Fruit fly (Drosophila melanogaster) whole organism, embryonic: ENCODE results near the gene MED22.

Experiments used
- C15 ChIP-seq: fragments of 200-800 bp; sonication (Bioruptor generic); IDR thresholded peaks from 3 replicates; pipeline ENCODE4 v1.3.6; 2022; ENCODE audit warnings: missing biosample characterization, missing genetic modification characterization
- CG10147 ChIP-seq: fragments of 200-800 bp; sonication (Bioruptor generic); optimal IDR thresholded peaks from 2 replicates; lab custom pipeline; 2019; ENCODE audit warnings: missing biosample characterization, mild to moderate bottlenecking, missing genetic modification characterization, moderate library complexity
- CG10565 ChIP-seq: fragments of 200-800 bp; sonication (Bioruptor generic); optimal IDR thresholded peaks from 3 replicates; lab custom pipeline; 2016; ENCODE audit warnings: missing biosample characterization, mild to moderate bottlenecking, missing genetic modification characterization
- CG11093 ChIP-seq: fragments of 200-800 bp; sonication (Bioruptor generic); IDR thresholded peaks from 3 replicates; pipeline ENCODE4 v1.3.6; 2022; ENCODE audit warnings: missing biosample characterization, missing genetic modification characterization
- CG11398 ChIP-seq: fragments of 200-800 bp; sonication (Bioruptor generic); optimal IDR thresholded peaks from 2 replicates; lab custom pipeline; 2016; ENCODE audit warnings: missing biosample characterization, missing genetic modification characterization
- CG11504 ChIP-seq: fragments of 200-800 bp; sonication (Bioruptor generic); optimal IDR thresholded peaks from 3 replicates; lab custom pipeline; 2019; ENCODE audit warnings: missing biosample characterization, mild to moderate bottlenecking, missing genetic modification characterization, moderate library complexity
- CG11696 ChIP-seq: fragments of 200-800 bp; sonication (Bioruptor generic); IDR thresholded peaks from 2 replicates; pipeline ENCODE4 v1.3.6; 2022; ENCODE audit warnings: missing biosample characterization, missing genetic modification characterization
- CG11723 ChIP-seq: fragments of 200-800 bp; sonication (Bioruptor generic); optimal IDR thresholded peaks from 2 replicates; lab custom pipeline; 2017; ENCODE audit warnings: missing biosample characterization, mild to moderate bottlenecking, missing genetic modification characterization
- CG12299 ChIP-seq: fragments of 200-800 bp; sonication (Bioruptor generic); optimal IDR thresholded peaks from 2 replicates; lab custom pipeline; 2018; ENCODE audit warnings: missing biosample characterization, mild to moderate bottlenecking, missing genetic modification characterization
- CG13424 ChIP-seq: fragments of 200-800 bp; sonication (Bioruptor generic); optimal IDR thresholded peaks from 2 replicates; lab custom pipeline; 2019; ENCODE audit warnings: missing biosample characterization, mild to moderate bottlenecking, missing genetic modification characterization, moderate library complexity
- CG14014 ChIP-seq: fragments of 200-800 bp; sonication (Bioruptor generic); IDR thresholded peaks from 2 replicates; pipeline ENCODE4 v1.3.6; 2022; ENCODE audit warnings: missing biosample characterization, missing genetic modification characterization
- CG1647 ChIP-seq: fragments of 200-800 bp; sonication (Bioruptor generic); optimal IDR thresholded peaks from 3 replicates; lab custom pipeline; 2016; ENCODE audit warnings: missing biosample characterization, missing genetic modification characterization
- CG17186 ChIP-seq: fragments of 200-800 bp; sonication (Bioruptor generic); optimal IDR thresholded peaks from 3 replicates; lab custom pipeline; 2017; ENCODE audit warnings: missing biosample characterization, missing genetic modification reagents, missing genetic modification characterization
- CG17829 ChIP-seq: fragments of 200-800 bp; optimal IDR thresholded peaks from 2 replicates; lab custom pipeline; 2019; ENCODE audit warnings: missing biosample characterization, mild to moderate bottlenecking, missing genetic modification characterization, moderate library complexity
- CG18262 ChIP-seq: fragments of 200-800 bp; optimal IDR thresholded peaks from 3 replicates; lab custom pipeline; 2019; ENCODE audit warnings: missing biosample characterization, mild to moderate bottlenecking, missing genetic modification characterization, moderate library complexity
- CG2678 ChIP-seq: fragments of 200-800 bp; sonication (Bioruptor generic); optimal IDR thresholded peaks from 3 replicates; lab custom pipeline; 2019; ENCODE audit warnings: missing biosample characterization, mild to moderate bottlenecking, missing genetic modification characterization, moderate library complexity
- CG30020 ChIP-seq: fragments of 200-800 bp; optimal IDR thresholded peaks from 2 replicates; lab custom pipeline; 2019; ENCODE audit warnings: missing biosample characterization, mild to moderate bottlenecking, missing genetic modification characterization, moderate library complexity
- CG31441 ChIP-seq: fragments of 200-800 bp; sonication (Bioruptor generic); IDR thresholded peaks from 2 replicates; pipeline ENCODE4 v1.3.6; 2022; ENCODE audit warnings: missing biosample characterization, missing genetic modification characterization
- CG33557 ChIP-seq: fragments of 200-800 bp; sonication (Bioruptor generic); optimal IDR thresholded peaks from 2 replicates; lab custom pipeline; 2019; ENCODE audit warnings: missing biosample characterization, mild to moderate bottlenecking, missing genetic modification characterization, moderate library complexity
- CG34422 ChIP-seq: fragments of 200-800 bp; sonication (Bioruptor generic); IDR thresholded peaks from 3 replicates; pipeline ENCODE4 v1.3.6; 2022; ENCODE audit warnings: missing biosample characterization, missing genetic modification characterization
- CG3847 ChIP-seq: fragments of 200-800 bp; sonication (Bioruptor generic); IDR thresholded peaks from 2 replicates; pipeline ENCODE4 v1.3.6; 2022; ENCODE audit warnings: missing biosample characterization, missing genetic modification characterization
- CG42726 ChIP-seq: fragments of 200-800 bp; sonication (Bioruptor generic); IDR thresholded peaks from 2 replicates; pipeline ENCODE4 v1.3.6; 2022; ENCODE audit warnings: missing biosample characterization, missing genetic modification characterization; ENCODE audit not compliant: partially characterized antibody
- CG9437 ChIP-seq: fragments of 200-800 bp; sonication (Bioruptor generic); optimal IDR thresholded peaks from 2 replicates; lab custom pipeline; 2018; ENCODE audit warnings: missing biosample characterization, mild to moderate bottlenecking, missing genetic modification characterization
- Camta ChIP-seq: fragments of 200-800 bp; sonication (Bioruptor generic); optimal IDR thresholded peaks from 2 replicates; lab custom pipeline; 2016; ENCODE audit warnings: missing biosample characterization, missing genetic modification characterization
- Elba2 ChIP-seq: fragments of 200-800 bp; sonication (Bioruptor generic); optimal IDR thresholded peaks from 3 replicates; lab custom pipeline; 2016; ENCODE audit warnings: missing biosample characterization, missing genetic modification characterization
- HmgZ ChIP-seq: fragments of 200-800 bp; sonication (Bioruptor generic); optimal IDR thresholded peaks from 2 replicates; lab custom pipeline; 2018; ENCODE audit warnings: missing biosample characterization, mild to moderate bottlenecking, missing genetic modification characterization
- Hsf ChIP-seq: fragments of 200-800 bp; sonication (Bioruptor generic); optimal IDR thresholded peaks from 3 replicates; lab custom pipeline; 2016; ENCODE audit warnings: missing biosample characterization, missing genetic modification characterization
- Jarid2 ChIP-seq: fragments of 200-800 bp; sonication (Bioruptor generic); optimal IDR thresholded peaks from 3 replicates; lab custom pipeline; 2017; ENCODE audit warnings: mild to moderate bottlenecking, missing biosample characterization, missing genetic modification reagents, missing genetic modification characterization
- MBD-R2 ChIP-seq: fragments of 200-800 bp; sonication (Bioruptor generic); IDR thresholded peaks from 2 replicates; pipeline ENCODE4 v1.3.6; 2022; ENCODE audit warnings: missing biosample characterization, missing genetic modification characterization
- MTF-1 ChIP-seq: fragments of 200-800 bp; sonication (Bioruptor generic); optimal IDR thresholded peaks from 2 replicates; lab custom pipeline; 2018; ENCODE audit warnings: missing biosample characterization, mild to moderate bottlenecking, missing genetic modification characterization, borderline replicate concordance
- Nf-YA ChIP-seq: fragments of 200-800 bp; sonication (Bioruptor generic); IDR thresholded peaks from 2 replicates; pipeline ENCODE4 v1.3.6; 2022; ENCODE audit warnings: missing biosample characterization, missing genetic modification characterization
- Scr ChIP-seq: fragments of 200-800 bp; sonication (Bioruptor generic); IDR thresholded peaks from 2 replicates; pipeline ENCODE4 v1.3.6; 2022; ENCODE audit warnings: missing biosample characterization, missing genetic modification characterization; ENCODE audit not compliant: partially characterized antibody
- Usf ChIP-seq: fragments of 200-800 bp; sonication (Bioruptor generic); optimal IDR thresholded peaks from 2 replicates; lab custom pipeline; 2017; ENCODE audit warnings: missing genotype, missing biosample characterization, missing genetic modification characterization
- ap ChIP-seq: fragments of 200-800 bp; sonication (Bioruptor generic); IDR thresholded peaks from 2 replicates; pipeline ENCODE4 v1.3.6; 2022; ENCODE audit warnings: missing biosample characterization, missing genetic modification characterization
- chm ChIP-seq: fragments of 200-800 bp; sonication (Bioruptor generic); IDR thresholded peaks from 2 replicates; pipeline ENCODE4 v1.3.6; 2022; ENCODE audit warnings: missing biosample characterization, missing genetic modification characterization
- ci ChIP-seq: fragments of 200-800 bp; sonication (Bioruptor generic); IDR thresholded peaks from 3 replicates; pipeline ENCODE4 v1.3.6; 2022; ENCODE audit warnings: missing biosample characterization, missing genetic modification characterization
- cwo ChIP-seq: fragments of 200-800 bp; sonication (Bioruptor generic); optimal IDR thresholded peaks from 3 replicates; lab custom pipeline; 2017; ENCODE audit warnings: missing biosample characterization, missing genetic modification characterization, mild to moderate bottlenecking, moderate library complexity, missing genetic modification reagents
- dm ChIP-seq: fragments of 200-800 bp; sonication (Bioruptor generic); optimal IDR thresholded peaks from 3 replicates; lab custom pipeline; 2016; ENCODE audit warnings: missing biosample characterization, missing genetic modification characterization
- dmrt11E ChIP-seq: fragments of 200-800 bp; sonication (Bioruptor generic); optimal IDR thresholded peaks from 3 replicates; lab custom pipeline; 2018; ENCODE audit warnings: missing biosample characterization, mild to moderate bottlenecking, missing genetic modification characterization, moderate library complexity
- gsb ChIP-seq: fragments of 200-800 bp; sonication (Bioruptor generic); IDR thresholded peaks from 2 replicates; pipeline ENCODE4 v1.3.6; 2022; ENCODE audit warnings: missing biosample characterization, missing genetic modification characterization
- nau ChIP-seq: fragments of 200-800 bp; sonication (Bioruptor generic); optimal IDR thresholded peaks from 3 replicates; lab custom pipeline; 2017; ENCODE audit warnings: missing biosample characterization, mild to moderate bottlenecking, missing genetic modification characterization, missing genetic modification reagents
- nerfin-1 ChIP-seq: fragments of 200-800 bp; sonication (Bioruptor generic); optimal IDR thresholded peaks from 3 replicates; lab custom pipeline; 2019; ENCODE audit warnings: missing biosample characterization, mild to moderate bottlenecking, missing genetic modification characterization, moderate library complexity
- pum ChIP-seq: fragments of 200-800 bp; sonication (Bioruptor generic); optimal IDR thresholded peaks from 2 replicates; lab custom pipeline; 2016; ENCODE audit warnings: missing biosample characterization, missing genetic modification characterization
- rib ChIP-seq: fragments of 200-800 bp; sonication (Bioruptor generic); IDR thresholded peaks from 2 replicates; pipeline ENCODE4 v1.3.6; 2022; ENCODE audit warnings: missing biosample characterization, missing genetic modification characterization
- scrt ChIP-seq: fragments of 200-800 bp; sonication (Bioruptor generic); optimal IDR thresholded peaks from 2 replicates; lab custom pipeline; 2018; ENCODE audit warnings: missing biosample characterization, mild to moderate bottlenecking, missing genetic modification characterization, moderate library complexity
- slp2 ChIP-seq: fragments of 200-800 bp; sonication (Bioruptor generic); optimal IDR thresholded peaks from 2 replicates; lab custom pipeline; 2016; ENCODE audit warnings: missing biosample characterization, missing genetic modification characterization
- sug ChIP-seq: fragments of 200-800 bp; optimal IDR thresholded peaks from 2 replicates; lab custom pipeline; 2019; ENCODE audit warnings: missing biosample characterization, mild to moderate bottlenecking, missing genetic modification characterization, moderate library complexity
- tgo ChIP-seq: fragments of 200-800 bp; sonication (Bioruptor generic); IDR thresholded peaks from 3 replicates; pipeline ENCODE4 v1.3.6; 2022; ENCODE audit warnings: missing biosample characterization, missing genetic modification characterization
- trh ChIP-seq: fragments of 200-800 bp; sonication (Bioruptor generic); optimal IDR thresholded peaks from 2 replicates; lab custom pipeline; 2016; ENCODE audit warnings: missing biosample characterization, missing genetic modification characterization
- vfl ChIP-seq: fragments of 200-800 bp; sonication (Bioruptor generic); optimal IDR thresholded peaks from 2 replicates; lab custom pipeline; 2016; ENCODE audit warnings: missing biosample characterization, missing genetic modification characterization

Gene MED22

DNA sequence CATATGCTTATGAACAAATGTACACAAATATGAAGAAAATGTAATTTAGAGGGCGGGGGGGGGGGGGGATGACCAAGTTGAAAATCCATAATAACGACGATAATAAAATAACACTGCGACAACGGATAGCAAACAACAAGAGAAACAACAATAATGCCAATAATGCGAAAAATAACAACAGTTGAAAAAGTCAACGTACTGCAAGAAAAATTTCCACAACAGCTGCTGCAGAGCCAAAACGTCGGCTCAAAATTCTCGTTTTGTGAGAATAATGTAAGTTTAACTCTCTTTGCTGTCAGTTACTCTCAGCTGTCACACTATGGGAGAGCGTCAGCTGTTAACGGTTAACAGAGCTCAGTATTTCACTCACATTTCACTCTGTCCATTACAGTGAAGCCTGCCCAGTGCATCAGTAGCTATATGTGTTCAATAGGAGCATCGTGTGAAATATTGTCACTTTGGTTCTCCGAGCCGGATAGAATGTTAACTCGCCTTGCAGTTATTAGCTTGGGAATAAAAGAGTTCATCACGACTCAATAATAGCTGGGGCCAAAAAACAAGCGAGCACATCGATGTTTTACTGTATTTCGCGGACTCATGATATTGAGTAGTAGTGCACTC, 27.1 kb upstream of the MED22 start (continued):
- TF ChIP-seq nau (GFP tag; lab: Kevin White, UChicago) (peak; percentile 76), CG17829 (peak; percentile 78), CG13424 (tag; lab: Kevin White, UChicago) (peak; percentile 82), CG12299 (tag; lab: Kevin White, UChicago) (peak; percentile 67), CG9437 (GFP tag; lab: Kevin White, UChicago) (peak; percentile 45), ap (GFP tag; lab: Robert Waterston, UW) (peak; percentile 74), scrt (peak; percentile 55), Usf (peak; percentile 22), CG10147 (GFP tag; lab: Kevin White, UChicago) (peak; percentile 62), Jarid2 (GFP tag; lab: Kevin White, UChicago) (peak; percentile 22), CG11093 (peak; percentile 42; the same call in 1 of the 3 replicates), tgo (GFP tag; lab: Robert Waterston, UW) (peak; percentile 84), CG11696 (GFP tag; lab: Robert Waterston, UW) (peak; percentile 64), dmrt11E (tag; lab: Kevin White, UChicago) (peak; percentile 57), CG11723 (peak; percentile 60), MTF-1 (peak; percentile 12), CG18262 (tag; lab: Kevin White, UChicago) (peak; percentile 76), CG14014 (GFP tag; lab: Robert Waterston, UW) (peak; percentile 80), trh (GFP tag; lab: Kevin White, UChicago) (no peak), dm (GFP tag; lab: Kevin White, UChicago) (peak; percentile 40), sug (tag; lab: Kevin White, UChicago) (peak; percentile 67), ci (peak; percentile 85), MBD-R2 (peak; percentile 43; the same call in 1 of the 2 replicates), pum (GFP tag; lab: Kevin White, UChicago) (peak; percentile 84), CG30020 (tag; lab: Kevin White, UChicago) (peak; percentile 5), CG10565 (no peak), vfl (GFP tag; lab: Kevin White, UChicago) (peak; percentile 45), CG3847 (GFP tag; lab: Robert Waterston, UW) (peak; percentile 62), Elba2 (GFP tag; lab: Kevin White, UChicago) (no peak), CG17186 (GFP tag; lab: Kevin White, UChicago) (no peak), CG2678 (tag; lab: Kevin White, UChicago) (peak; percentile 86), rib (GFP tag; lab: Robert Waterston, UW) (peak; percentile 61; the same call in 1 of the 2 replicates), CG31441 (GFP tag; lab: Robert Waterston, UW) (peak; percentile 79), CG42726 (GFP tag; lab: Robert Waterston, UW) (no peak), CG33557 (GFP tag; lab: Kevin White, UChicago) (peak; percentile 29), CG1647 (GFP tag; lab: Kevin White, UChicago) (peak; percentile 69), Camta (GFP tag; lab: Kevin White, UChicago) (peak; percentile 73), gsb (GFP tag; lab: Robert Waterston, UW) (peak; percentile 44; the same call in 1 of the 2 replicates), chm (GFP tag; lab: Robert Waterston, UW) (peak; percentile 41; the same call in 1 of the 2 replicates), CG34422 (GFP tag; lab: Robert Waterston, UW) (peak; percentile 72; the same call in 2 of the 3 replicates), HmgZ (tag; lab: Kevin White, UChicago) (peak; percentile 74), C15 (no peak), slp2 (GFP tag; lab: Kevin White, UChicago) (peak; percentile 67), Nf-YA (peak; percentile 48), nerfin-1 (peak; percentile 54), Scr (GFP tag; lab: Robert Waterston, UW) (no peak), Hsf (peak; percentile 80), cwo (GFP tag; lab: Kevin White, UChicago) (peak; percentile 69), CG11504 (tag; lab: Kevin White, UChicago) (peak; percentile 85), CG11398 (GFP tag; lab: Kevin White, UChicago) (peak; percentile 79)
